Worm (Caenorhabditis elegans) whole organism, L4/young adult: Measurements from ENCODE around the gene srw-120.

Source experiments
- W03F9.2 ChIP-seq: fragments of 150-350 bp; optimal IDR thresholded peaks from 2 replicates; lab custom pipeline; 2014; ENCODE audit warnings: missing biosample characterization, missing genetic modification characterization
- dao-5 ChIP-seq: sonication (generic microtip); optimal IDR thresholded peaks from 2 replicates; lab custom pipeline; 2016; ENCODE audit warnings: missing genotype, missing genetic modification characterization, moderate library complexity, missing compliant biosample characterization
- him-1 ChIP-seq: sonication (generic microtip); optimal IDR thresholded peaks from 2 replicates; lab custom pipeline; 2016; ENCODE audit warnings: missing genotype, missing genetic modification reagents, missing genetic modification characterization, missing compliant biosample characterization

ce11 chrV:2987407-2987806 lies 8.6 kb downstream of the srw-120 start, which contains the start of gene srh-85:
- TF ChIP-seq dao-5 (tag; lab: Kevin White, UChicago): no peak
- TF ChIP-seq him-1: no peak
- no peak for TF ChIP-seq W03F9.2
